Worm (Caenorhabditis elegans) whole organism, late embryonic: ENCODE measurements around the gene C06H5.8.

ENCODE experiments used
- F13H6.1 ChIP-seq: sonication (generic microtip); optimal IDR thresholded peaks from 2 replicates; lab custom pipeline; 2016; ENCODE audit warnings: missing genetic modification characterization, missing compliant biosample characterization
- K02D7.2 ChIP-seq: sonication (generic microtip); optimal IDR thresholded peaks from 2 replicates; lab custom pipeline; 2017; ENCODE audit warnings: mild to moderate bottlenecking, missing genetic modification characterization, missing compliant biosample characterization
- K09A11.1 ChIP-seq: sonication (generic microtip); optimal IDR thresholded peaks from 2 replicates; lab custom pipeline; 2017; ENCODE audit warnings: antibody characterized with exemption, mild to moderate bottlenecking, missing genetic modification characterization, missing compliant biosample characterization; ENCODE audit not compliant: insufficient read depth
- ahr-1 ChIP-seq: sonication (generic microtip); optimal IDR thresholded peaks from 2 replicates; lab custom pipeline; 2016; ENCODE audit warnings: missing genetic modification characterization, missing compliant biosample characterization
- ceh-18 ChIP-seq: sonication (generic microtip); optimal IDR thresholded peaks from 2 replicates; lab custom pipeline; 2016; ENCODE audit warnings: missing genetic modification characterization, missing compliant biosample characterization
- ceh-2 ChIP-seq: sonication (generic microtip); optimal IDR thresholded peaks from 2 replicates; lab custom pipeline; 2016; ENCODE audit warnings: missing genotype, missing genetic modification characterization, missing compliant biosample characterization
- ceh-22 ChIP-seq: sonication (generic microtip); optimal IDR thresholded peaks from 2 replicates; lab custom pipeline; 2017; ENCODE audit warnings: missing biosample characterization, missing genetic modification characterization
- ceh-24 ChIP-seq: sonication (generic microtip); optimal IDR thresholded peaks from 2 replicates; lab custom pipeline; 2016; ENCODE audit warnings: mild to moderate bottlenecking, missing genetic modification characterization, missing compliant biosample characterization
- ceh-30 ChIP-seq: fragments of 150-350 bp; optimal IDR thresholded peaks from 2 replicates; lab custom pipeline; 2014; ENCODE audit warnings: missing biosample characterization, missing genetic modification characterization
- ceh-31 ChIP-seq: sonication (generic microtip); optimal IDR thresholded peaks from 2 replicates; lab custom pipeline; 2016; ENCODE audit warnings: missing genetic modification characterization, missing compliant biosample characterization
- ceh-34 ChIP-seq: sonication (generic microtip); optimal IDR thresholded peaks from 2 replicates; lab custom pipeline; 2016; ENCODE audit warnings: mild to moderate bottlenecking, missing genetic modification characterization, missing compliant biosample characterization
- ceh-45 ChIP-seq: fragments of 200-800 bp; sonication (Bioruptor generic); IDR thresholded peaks from 2 replicates; pipeline ENCODE4 v1.3.6; 2022; ENCODE audit warnings: missing genetic modification reagents, missing genetic modification characterization, missing compliant biosample characterization
- ceh-6 ChIP-seq: fragments of 200-800 bp; sonication (Bioruptor generic); optimal IDR thresholded peaks from 2 replicates; lab custom pipeline; 2018; ENCODE audit warnings: mild to moderate bottlenecking, missing genetic modification characterization, missing compliant biosample characterization
- ceh-9 ChIP-seq: sonication (generic microtip); optimal IDR thresholded peaks from 2 replicates; lab custom pipeline; 2016; ENCODE audit warnings: mild to moderate bottlenecking, missing genetic modification characterization, inconsistent platforms, missing compliant biosample characterization
- che-1 ChIP-seq: sonication (generic microtip); optimal IDR thresholded peaks from 2 replicates; lab custom pipeline; 2016; ENCODE audit warnings: mild to moderate bottlenecking, missing genetic modification characterization, missing compliant biosample characterization
- dmd-4 ChIP-seq: sonication (generic microtip); optimal IDR thresholded peaks from 2 replicates; lab custom pipeline; 2016; ENCODE audit warnings: borderline replicate concordance, missing genetic modification characterization, missing compliant biosample characterization
- dve-1 ChIP-seq: sonication (generic microtip); optimal IDR thresholded peaks from 2 replicates; lab custom pipeline; 2017; ENCODE audit warnings: antibody characterized with exemption, mild to moderate bottlenecking, missing genetic modification characterization, missing compliant biosample characterization
- elt-2 ChIP-seq: sonication (generic microtip); optimal IDR thresholded peaks from 2 replicates; lab custom pipeline; 2016; ENCODE audit warnings: missing genetic modification reagents, missing genetic modification characterization, missing compliant biosample characterization
- ets-4 ChIP-seq: sonication (generic microtip); optimal IDR thresholded peaks from 2 replicates; lab custom pipeline; 2016; ENCODE audit warnings: missing genetic modification characterization, missing compliant biosample characterization
- eyg-1 ChIP-seq: sonication (generic microtip); optimal IDR thresholded peaks from 2 replicates; lab custom pipeline; 2016; ENCODE audit warnings: missing genotype, missing genetic modification characterization, missing compliant biosample characterization
- fax-1 ChIP-seq: sonication (generic microtip); optimal IDR thresholded peaks from 2 replicates; lab custom pipeline; 2016; ENCODE audit warnings: missing genotype, missing genetic modification characterization, missing compliant biosample characterization
- fkh-10 ChIP-seq: fragments of 150-350 bp; optimal IDR thresholded peaks from 2 replicates; lab custom pipeline; 2014; ENCODE audit warnings: missing biosample characterization, missing genetic modification reagents, missing genetic modification characterization
- fkh-6 ChIP-seq: sonication (generic microtip); optimal IDR thresholded peaks from 2 replicates; lab custom pipeline; 2016; ENCODE audit warnings: missing genetic modification characterization, missing compliant biosample characterization
- hlh-13 ChIP-seq: fragments of 200-800 bp; sonication (Bioruptor generic); optimal IDR thresholded peaks from 2 replicates; lab custom pipeline; 2018; ENCODE audit warnings: mild to moderate bottlenecking, missing genetic modification characterization, missing compliant biosample characterization
- hlh-15 ChIP-seq: sonication (generic microtip); optimal IDR thresholded peaks from 2 replicates; lab custom pipeline; 2016; ENCODE audit warnings: missing genetic modification characterization, missing compliant biosample characterization
- hlh-30 ChIP-seq: sonication (generic microtip); optimal IDR thresholded peaks from 2 replicates; lab custom pipeline; 2017; ENCODE audit warnings: antibody characterized with exemption, missing genetic modification characterization, missing compliant biosample characterization; ENCODE audit not compliant: insufficient read depth
- hlh-6 ChIP-seq: sonication (generic microtip); optimal IDR thresholded peaks from 2 replicates; lab custom pipeline; 2016; ENCODE audit warnings: missing genotype, missing genetic modification characterization, missing compliant biosample characterization
- lim-6 ChIP-seq: sonication (generic microtip); optimal IDR thresholded peaks from 2 replicates; lab custom pipeline; 2016; ENCODE audit warnings: missing genetic modification characterization, missing compliant biosample characterization
- lin-11 ChIP-seq: fragments of 200-800 bp; sonication (Bioruptor generic); optimal IDR thresholded peaks from 2 replicates; lab custom pipeline; 2018; ENCODE audit warnings: mild to moderate bottlenecking, missing genetic modification characterization, missing compliant biosample characterization
- madf-2 ChIP-seq: sonication (generic microtip); optimal IDR thresholded peaks from 2 replicates; lab custom pipeline; 2017; ENCODE audit warnings: missing genetic modification characterization, missing compliant biosample characterization
- mec-3 ChIP-seq: sonication (generic microtip); optimal IDR thresholded peaks from 2 replicates; lab custom pipeline; 2016; ENCODE audit warnings: borderline replicate concordance, missing genetic modification characterization, missing compliant biosample characterization
- nfya-1 ChIP-seq: sonication (generic microtip); optimal IDR thresholded peaks from 2 replicates; lab custom pipeline; 2017; ENCODE audit warnings: missing genetic modification characterization, mild to moderate bottlenecking, missing compliant biosample characterization, antibody characterized with exemption, moderate library complexity
- nhr-11 ChIP-seq: fragments of 150-350 bp; optimal IDR thresholded peaks from 2 replicates; lab custom pipeline; 2014; ENCODE audit warnings: missing biosample characterization, missing genetic modification characterization
- nhr-232 ChIP-seq: sonication (generic microtip); optimal IDR thresholded peaks from 2 replicates; lab custom pipeline; 2016; ENCODE audit warnings: missing genetic modification characterization, missing compliant biosample characterization
- odd-2 ChIP-seq: sonication (generic microtip); optimal IDR thresholded peaks from 2 replicates; lab custom pipeline; 2017; ENCODE audit warnings: antibody characterized with exemption, mild to moderate bottlenecking, missing genetic modification characterization, missing compliant biosample characterization
- pat-9 ChIP-seq: fragments of 200-800 bp; sonication (Bioruptor generic); optimal IDR thresholded peaks from 2 replicates; lab custom pipeline; 2018; ENCODE audit warnings: mild to moderate bottlenecking, missing genetic modification characterization, moderate library complexity, missing compliant biosample characterization
- pax-1 ChIP-seq: fragments of 150-350 bp; optimal IDR thresholded peaks from 2 replicates; lab custom pipeline; 2014; ENCODE audit warnings: missing biosample characterization, missing genetic modification characterization
- pha-4 ChIP-seq: fragments of 150-350 bp; optimal IDR thresholded peaks from 2 replicates; lab custom pipeline; 2018; ENCODE audit warnings: missing biosample characterization, missing genetic modification reagents, missing genetic modification characterization
- pqm-1 ChIP-seq: sonication (generic microtip); optimal IDR thresholded peaks from 2 replicates; lab custom pipeline; 2016; ENCODE audit warnings: missing genetic modification characterization, missing compliant biosample characterization
- rnt-1 ChIP-seq: sonication (generic microtip); optimal IDR thresholded peaks from 2 replicates; lab custom pipeline; 2016; ENCODE audit warnings: missing genetic modification characterization, missing compliant biosample characterization
- syd-9 ChIP-seq: sonication (generic microtip); optimal IDR thresholded peaks from 2 replicates; lab custom pipeline; 2016; ENCODE audit warnings: mild to moderate bottlenecking, missing genetic modification characterization, moderate library complexity, missing compliant biosample characterization
- tbx-2 ChIP-seq: sonication (generic microtip); optimal IDR thresholded peaks from 2 replicates; lab custom pipeline; 2016; ENCODE audit warnings: missing genetic modification characterization, missing compliant biosample characterization
- tbx-7 ChIP-seq: sonication (generic microtip); optimal IDR thresholded peaks from 2 replicates; lab custom pipeline; 2016; ENCODE audit warnings: missing genotype, missing genetic modification characterization, missing compliant biosample characterization
- unc-3 ChIP-seq, 2 experiments: fragments of 200-800 bp in 1 of 2; sonication (Bioruptor generic) in 1 of 2; sonication (generic microtip) in 1 of 2; conservative IDR thresholded peaks in 1 of 2; optimal IDR thresholded peaks in 1 of 2; 2 replicates each; pipeline versions ENCODE4 v1.3.6 to Lab custom; 2016 to 2022; ENCODE audit warnings: missing compliant biosample characterization in 2 of 2, missing genetic modification characterization in 2 of 2, missing genetic modification reagents in 1 of 2
- unc-42 ChIP-seq: sonication (generic microtip); optimal IDR thresholded peaks from 2 replicates; lab custom pipeline; 2016; ENCODE audit warnings: missing genotype, missing genetic modification characterization, missing compliant biosample characterization
- unc-55 ChIP-seq: sonication (generic microtip); optimal IDR thresholded peaks from 2 replicates; lab custom pipeline; 2017; ENCODE audit warnings: missing biosample characterization, missing genetic modification reagents, missing genetic modification characterization
- unc-86 ChIP-seq: sonication (generic microtip); optimal IDR thresholded peaks from 2 replicates; lab custom pipeline; 2016; ENCODE audit warnings: missing genetic modification characterization, missing compliant biosample characterization
- zip-5 ChIP-seq: sonication (generic microtip); optimal IDR thresholded peaks from 2 replicates; lab custom pipeline; 2016; ENCODE audit warnings: missing genetic modification characterization, missing compliant biosample characterization

The C06H5.8 gene

DNA sequence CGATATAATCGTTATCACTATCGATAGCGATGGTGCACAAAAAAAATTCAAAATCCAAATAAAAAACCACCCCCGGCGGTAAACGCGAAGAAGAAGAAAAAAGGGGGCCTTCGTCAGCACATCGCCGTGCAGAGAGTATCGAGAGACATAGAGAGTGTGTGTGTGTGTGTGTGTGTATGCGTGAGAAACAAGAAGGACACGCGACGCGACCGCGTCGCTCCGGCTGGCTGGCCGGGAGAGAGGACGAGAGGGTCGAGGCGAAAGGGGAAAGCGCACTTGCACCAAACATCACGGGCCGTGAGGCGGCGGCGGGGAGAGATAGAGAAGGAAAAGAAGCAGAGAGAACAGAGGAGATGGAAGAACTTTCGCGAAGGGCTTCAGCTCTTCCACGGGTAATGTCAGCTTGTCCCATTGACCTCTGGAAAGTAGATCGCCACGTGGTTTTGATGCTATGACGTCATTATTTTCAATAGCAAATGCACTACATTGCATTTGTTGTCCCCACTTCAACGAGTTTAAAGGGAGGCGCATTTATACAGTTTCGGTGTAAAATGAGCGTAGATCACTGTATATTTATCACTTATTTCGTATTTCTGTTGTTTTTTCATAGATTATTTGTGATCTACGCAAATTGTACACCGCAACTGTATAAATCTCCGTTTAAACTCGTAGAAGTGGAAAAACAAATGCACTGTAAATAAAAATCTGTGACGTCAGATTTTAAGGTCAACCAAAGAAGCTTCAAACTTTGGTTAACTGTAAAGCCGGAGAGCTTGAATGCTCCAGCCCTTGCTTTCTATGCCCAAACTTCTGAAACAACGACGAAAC, 32.6 kb downstream of the C06H5.8 start, which contains the start of gene Y59A8B.24 (continued):
- TF ChIP-seq ceh-34 (tag; lab: Kevin White, UChicago): peak; percentile 92
- TF ChIP-seq tbx-7 (tag; lab: Kevin White, UChicago): peak; percentile 73
- peak; percentile 91 for TF ChIP-seq ceh-2 (tag; lab: Kevin White, UChicago)
- TF ChIP-seq fkh-10: no peak
- no peak for TF ChIP-seq ceh-45 (GFP tag; lab: Robert Waterston, UW)
- no peak for TF ChIP-seq ceh-30 (tag; lab: Kevin White, UChicago)
- TF ChIP-seq syd-9 (tag; lab: Kevin White, UChicago): peak; percentile 62
- peak; percentile 92 for TF ChIP-seq tbx-2
- peak; percentile 78 for TF ChIP-seq F13H6.1 (tag; lab: Kevin White, UChicago)
- TF ChIP-seq hlh-30 (tag; lab: Kevin White, UChicago): peak; percentile 96
- TF ChIP-seq dve-1 (tag; lab: Kevin White, UChicago): peak; percentile 86
- peak; percentile 48 for TF ChIP-seq elt-2
- no peak for TF ChIP-seq odd-2
- peak; percentile 64 for TF ChIP-seq K09A11.1
- TF ChIP-seq zip-5 (tag; lab: Kevin White, UChicago): peak; percentile 49
- peak; percentile 19 for TF ChIP-seq pat-9
- peak; percentile 69 for TF ChIP-seq lim-6 (tag; lab: Kevin White, UChicago)
- peak; percentile 65 for TF ChIP-seq fax-1 (tag; lab: Kevin White, UChicago)
- TF ChIP-seq ceh-31 (tag; lab: Kevin White, UChicago): peak; percentile 97
- TF ChIP-seq pha-4: no peak
- TF ChIP-seq ceh-22 (tag; lab: Kevin White, UChicago): peak; percentile 14
- no peak for TF ChIP-seq lin-11 (tag; lab: Kevin White, UChicago)
- TF ChIP-seq ceh-6: no peak
- TF ChIP-seq mec-3 (tag; lab: Kevin White, UChicago): peak; percentile 82
- TF ChIP-seq dmd-4 (tag; lab: Kevin White, UChicago): peak; percentile 46
- TF ChIP-seq madf-2 (tag; lab: Kevin White, UChicago): peak; percentile 18
- peak; percentile 75 for TF ChIP-seq unc-42 (tag; lab: Kevin White, UChicago)
- no peak for TF ChIP-seq nhr-232 (tag; lab: Kevin White, UChicago)
- TF ChIP-seq hlh-15 (tag; lab: Kevin White, UChicago): no peak
- TF ChIP-seq fkh-6 (tag; lab: Kevin White, UChicago): peak; percentile 53
- peak; percentile 64 for TF ChIP-seq eyg-1 (tag; lab: Kevin White, UChicago)
- no peak for TF ChIP-seq nhr-11 (tag; lab: Kevin White, UChicago)
- TF ChIP-seq K02D7.2 (tag; lab: Kevin White, UChicago): no peak
- no peak for TF ChIP-seq hlh-13 (GFP tag; lab: Kevin White, UChicago)
- no peak for TF ChIP-seq unc-86 (tag; lab: Kevin White, UChicago)
- peak; percentile 96 for TF ChIP-seq nfya-1 (tag; lab: Kevin White, UChicago)
- peak; percentile 96 for TF ChIP-seq ceh-18 (tag; lab: Kevin White, UChicago)
- no peak for TF ChIP-seq che-1 (tag; lab: Kevin White, UChicago)
- TF ChIP-seq ceh-9: no peak
- peak; percentile 80 for TF ChIP-seq unc-55 (GFP tag; lab: Kevin White, UChicago)
- TF ChIP-seq ceh-24: no peak
- peak; percentile 55 for TF ChIP-seq hlh-6 (tag; lab: Kevin White, UChicago)
- peak; percentile 88 for TF ChIP-seq pqm-1 (tag; lab: Kevin White, UChicago)
- TF ChIP-seq ahr-1: no peak
- no peak for TF ChIP-seq pax-1
- TF ChIP-seq unc-3 (GFP tag; conservative IDR thresholded peaks at IDR 0.05; lab: Robert Waterston, UW): no peak
- TF ChIP-seq unc-3 (tag; optimal IDR thresholded peaks at IDR 0.05; lab: Kevin White, UChicago): no peak
- peak; percentile 90 for TF ChIP-seq ets-4
- peak; percentile 91 for TF ChIP-seq rnt-1 (tag; lab: Kevin White, UChicago)
